Fruit fly (Drosophila melanogaster) whole organism, embryonic: Measurements from ENCODE around the gene sud1.

Source experiments
- Atf6 ChIP-seq: fragments of 200-800 bp; sonication (Bioruptor generic); IDR thresholded peaks from 2 replicates; pipeline ENCODE4 v1.3.6; 2022; ENCODE audit warnings: missing biosample characterization, missing genetic modification characterization
- CG10959 ChIP-seq: fragments of 200-800 bp; sonication (Bioruptor generic); IDR thresholded peaks from 2 replicates; pipeline ENCODE4 v1.3.6; 2022; ENCODE audit warnings: missing biosample characterization, missing genetic modification characterization
- CG12155 ChIP-seq: fragments of 200-800 bp; sonication (Bioruptor generic); optimal IDR thresholded peaks from 3 replicates; lab custom pipeline; 2016; ENCODE audit warnings: missing biosample characterization, missing genetic modification characterization
- CG13123 ChIP-seq: fragments of 200-800 bp; sonication (Bioruptor generic); optimal IDR thresholded peaks from 2 replicates; lab custom pipeline; 2016; ENCODE audit warnings: missing biosample characterization, missing genetic modification characterization
- CG14860 ChIP-seq: fragments of 200-800 bp; sonication (Bioruptor generic); IDR thresholded peaks from 3 replicates; pipeline ENCODE4 v1.3.6; 2022; ENCODE audit warnings: missing biosample characterization, missing genetic modification characterization; ENCODE audit not compliant: partially characterized antibody
- CG15601 ChIP-seq: fragments of 200-800 bp; sonication (Bioruptor generic); optimal IDR thresholded peaks from 3 replicates; lab custom pipeline; 2019; ENCODE audit warnings: missing biosample characterization, mild to moderate bottlenecking, missing genetic modification characterization, moderate library complexity
- CG17186 ChIP-seq: fragments of 200-800 bp; sonication (Bioruptor generic); optimal IDR thresholded peaks from 3 replicates; lab custom pipeline; 2017; ENCODE audit warnings: missing biosample characterization, missing genetic modification reagents, missing genetic modification characterization
- CG17568 ChIP-seq: fragments of 200-800 bp; sonication (Bioruptor generic); optimal IDR thresholded peaks from 2 replicates; lab custom pipeline; 2018; ENCODE audit warnings: missing biosample characterization, mild to moderate bottlenecking, missing genetic modification characterization, moderate library complexity
- CG2712 ChIP-seq: fragments of 200-800 bp; optimal IDR thresholded peaks from 3 replicates; lab custom pipeline; 2019; ENCODE audit warnings: missing biosample characterization, mild to moderate bottlenecking, missing genetic modification characterization, moderate library complexity
- CG31365 ChIP-seq: fragments of 200-800 bp; sonication (Bioruptor generic); optimal IDR thresholded peaks from 2 replicates; lab custom pipeline; 2018; ENCODE audit warnings: missing biosample characterization, mild to moderate bottlenecking, missing genetic modification characterization
- CG34422 ChIP-seq: fragments of 200-800 bp; sonication (Bioruptor generic); IDR thresholded peaks from 3 replicates; pipeline ENCODE4 v1.3.6; 2022; ENCODE audit warnings: missing biosample characterization, missing genetic modification characterization
- CG3847 ChIP-seq: fragments of 200-800 bp; sonication (Bioruptor generic); IDR thresholded peaks from 2 replicates; pipeline ENCODE4 v1.3.6; 2022; ENCODE audit warnings: missing biosample characterization, missing genetic modification characterization
- CG4282 ChIP-seq: fragments of 200-800 bp; sonication (Bioruptor generic); optimal IDR thresholded peaks from 2 replicates; lab custom pipeline; 2016; ENCODE audit warnings: missing biosample characterization, missing genetic modification characterization
- CG6765 ChIP-seq: fragments of 200-800 bp; sonication (Bioruptor generic); optimal IDR thresholded peaks from 3 replicates; lab custom pipeline; 2017; ENCODE audit warnings: missing biosample characterization, mild to moderate bottlenecking, missing genetic modification characterization
- CG7745 ChIP-seq: fragments of 200-800 bp; sonication (Bioruptor generic); optimal IDR thresholded peaks from 2 replicates; lab custom pipeline; 2018; ENCODE audit warnings: missing biosample characterization, mild to moderate bottlenecking, missing genetic modification characterization, moderate library complexity
- CG8944 ChIP-seq: fragments of 200-800 bp; sonication (Bioruptor generic); optimal IDR thresholded peaks from 3 replicates; lab custom pipeline; 2016; ENCODE audit warnings: missing biosample characterization, missing genetic modification characterization
- CG9876 ChIP-seq: fragments of 200-800 bp; sonication (Bioruptor generic); optimal IDR thresholded peaks from 2 replicates; lab custom pipeline; 2016; ENCODE audit warnings: missing biosample characterization, missing genetic modification characterization
- D19B ChIP-seq: fragments of 200-800 bp; sonication (Bioruptor generic); optimal IDR thresholded peaks from 2 replicates; lab custom pipeline; 2017; ENCODE audit warnings: missing biosample characterization, mild to moderate bottlenecking, missing genetic modification characterization
- Doc3 ChIP-seq: fragments of 200-800 bp; sonication (Bioruptor generic); IDR thresholded peaks from 3 replicates; pipeline ENCODE4 v1.3.6; 2022; ENCODE audit warnings: missing biosample characterization, missing genetic modification characterization; ENCODE audit not compliant: partially characterized antibody
- Dp ChIP-seq: fragments of 200-800 bp; sonication (Bioruptor generic); optimal IDR thresholded peaks from 2 replicates; lab custom pipeline; 2018; ENCODE audit warnings: missing biosample characterization, mild to moderate bottlenecking, missing genetic modification characterization, moderate library complexity
- E2f2 ChIP-seq: fragments of 200-800 bp; sonication (Bioruptor generic); IDR thresholded peaks from 2 replicates; pipeline ENCODE4 v1.3.6; 2022; ENCODE audit warnings: missing biosample characterization, missing genetic modification characterization
- H2.0 ChIP-seq: fragments of 200-800 bp; sonication (Bioruptor generic); IDR thresholded peaks from 2 replicates; pipeline ENCODE4 v1.3.6; 2022; ENCODE audit warnings: missing biosample characterization, missing genetic modification characterization
- HmgZ ChIP-seq: fragments of 200-800 bp; sonication (Bioruptor generic); optimal IDR thresholded peaks from 2 replicates; lab custom pipeline; 2018; ENCODE audit warnings: missing biosample characterization, mild to moderate bottlenecking, missing genetic modification characterization
- Six4 ChIP-seq: fragments of 200-800 bp; sonication (Bioruptor generic); optimal IDR thresholded peaks from 2 replicates; lab custom pipeline; 2016; ENCODE audit warnings: missing biosample characterization, missing genetic modification characterization
- al ChIP-seq: fragments of 200-800 bp; sonication (Bioruptor generic); IDR thresholded peaks from 2 replicates; pipeline ENCODE4 v1.3.6; 2022; ENCODE audit warnings: missing biosample characterization, missing genetic modification characterization
- aop ChIP-seq: fragments of 200-800 bp; sonication (Bioruptor generic); IDR thresholded peaks from 2 replicates; pipeline ENCODE4 v1.3.6; 2022; ENCODE audit warnings: missing biosample characterization, missing genetic modification characterization
- br ChIP-seq: fragments of >200 bp; optimal IDR thresholded peaks from 2 replicates; lab custom pipeline; 2017
- cg ChIP-seq: fragments of 200-800 bp; sonication (Bioruptor generic); optimal IDR thresholded peaks from 3 replicates; lab custom pipeline; 2019; ENCODE audit warnings: missing biosample characterization, mild to moderate bottlenecking, missing genetic modification characterization, moderate library complexity
- dimm ChIP-seq: fragments of 200-800 bp; sonication (Bioruptor generic); IDR thresholded peaks from 2 replicates; pipeline ENCODE4 v1.3.6; 2022; ENCODE audit warnings: missing biosample characterization, missing genetic modification characterization
- fru ChIP-seq: fragments of >200 bp; optimal IDR thresholded peaks from 2 replicates; lab custom pipeline; 2017
- gfzf ChIP-seq: fragments of 200-800 bp; sonication (Bioruptor generic); optimal IDR thresholded peaks from 2 replicates; lab custom pipeline; 2016; ENCODE audit warnings: missing biosample characterization, mild to moderate bottlenecking, missing genetic modification characterization, moderate library complexity
- gt ChIP-seq: fragments of 200-800 bp; sonication (Bioruptor generic); IDR thresholded peaks from 2 replicates; pipeline ENCODE4 v1.3.6; 2022; ENCODE audit warnings: missing biosample characterization, missing genetic modification characterization
- hbn ChIP-seq: fragments of 200-800 bp; sonication (Bioruptor generic); IDR thresholded peaks from 2 replicates; pipeline ENCODE4 v1.3.6; 2022; ENCODE audit warnings: missing biosample characterization, missing genetic modification characterization; ENCODE audit not compliant: partially characterized antibody
- ken ChIP-seq: fragments of 200-800 bp; sonication (Bioruptor generic); IDR thresholded peaks from 3 replicates; pipeline ENCODE4 v1.3.6; 2022; ENCODE audit warnings: missing biosample characterization, missing genetic modification characterization
- luna ChIP-seq: fragments of 200-800 bp; sonication (Bioruptor generic); optimal IDR thresholded peaks from 2 replicates; lab custom pipeline; 2016; ENCODE audit warnings: missing biosample characterization, missing genetic modification characterization
- mam ChIP-seq: fragments of 200-800 bp; sonication (Bioruptor generic); optimal IDR thresholded peaks from 3 replicates; lab custom pipeline; 2016; ENCODE audit warnings: missing biosample characterization, missing genetic modification characterization
- odd ChIP-seq: fragments of 200-800 bp; sonication (Bioruptor generic); optimal IDR thresholded peaks from 2 replicates; lab custom pipeline; 2017; ENCODE audit warnings: missing biosample characterization, mild to moderate bottlenecking, missing genetic modification characterization
- pan ChIP-seq, 4 experiments: fragments of >200 bp in 3 of 4; fragments of 200-800 bp in 1 of 4; sonication (Bioruptor generic) in 1 of 4; optimal IDR thresholded peaks in 3 of 4; IDR thresholded peaks in 1 of 4; 2 replicates each; pipeline versions ENCODE4 v1.3.6 to Lab custom; 2017 to 2022; ENCODE audit warnings: missing biosample characterization in 2 of 4, missing genetic modification characterization in 2 of 4, mixed read lengths in 1 of 4
- pfk ChIP-seq: fragments of 200-800 bp; sonication (Bioruptor generic); optimal IDR thresholded peaks from 2 replicates; lab custom pipeline; 2018; ENCODE audit warnings: missing biosample characterization, mild to moderate bottlenecking, missing genetic modification characterization, moderate library complexity
- pros ChIP-seq: fragments of 200-800 bp; sonication (Bioruptor generic); optimal IDR thresholded peaks from 3 replicates; lab custom pipeline; 2019; ENCODE audit warnings: missing biosample characterization, mild to moderate bottlenecking, missing genetic modification characterization, moderate library complexity
- ranshi ChIP-seq: fragments of 200-800 bp; sonication (Bioruptor generic); IDR thresholded peaks from 2 replicates; pipeline ENCODE4 v1.3.6; 2022; ENCODE audit warnings: missing biosample characterization, missing genetic modification characterization
- row ChIP-seq: fragments of 200-800 bp; sonication (Bioruptor generic); IDR thresholded peaks from 3 replicates; pipeline ENCODE4 v1.3.6; 2022; ENCODE audit warnings: missing biosample characterization, missing genetic modification characterization
- salm ChIP-seq: fragments of 200-800 bp; sonication (Bioruptor generic); optimal IDR thresholded peaks from 2 replicates; lab custom pipeline; 2018; ENCODE audit warnings: missing biosample characterization, mild to moderate bottlenecking, missing genetic modification characterization
- seq ChIP-seq: fragments of 200-800 bp; sonication (Bioruptor generic); IDR thresholded peaks from 2 replicates; pipeline ENCODE4 v1.3.6; 2022; ENCODE audit warnings: missing biosample characterization, missing genetic modification characterization
- unpg ChIP-seq: fragments of 200-800 bp; sonication (Bioruptor generic); optimal IDR thresholded peaks from 3 replicates; lab custom pipeline; 2018; ENCODE audit warnings: missing biosample characterization, mild to moderate bottlenecking, missing genetic modification characterization, moderate library complexity
- vvl ChIP-seq: fragments of 200-800 bp; sonication (Bioruptor generic); IDR thresholded peaks from 2 replicates; pipeline ENCODE4 v1.3.6; 2022; ENCODE audit warnings: missing biosample characterization, missing genetic modification characterization
- wdn ChIP-seq: fragments of 200-800 bp; sonication (Bioruptor generic); IDR thresholded peaks from 2 replicates; pipeline ENCODE4 v1.3.6; 2022; ENCODE audit warnings: missing biosample characterization, missing genetic modification characterization
- z ChIP-seq: fragments of 200-800 bp; sonication (Bioruptor generic); IDR thresholded peaks from 3 replicates; pipeline ENCODE4 v1.3.6; 2022; ENCODE audit warnings: missing biosample characterization, missing genetic modification characterization
- zfh2 ChIP-seq: fragments of 200-800 bp; sonication (Bioruptor generic); optimal IDR thresholded peaks from 2 replicates; lab custom pipeline; 2016; ENCODE audit warnings: missing biosample characterization, missing genetic modification characterization

sud1 gene

dm6 chr3R:24875939-24876842, 41.5 kb downstream of the sud1 start, which contains the start of gene CG3744 (continued):
- TF ChIP-seq H2.0 (peak; percentile 94), CG34422 (GFP tag; lab: Robert Waterston, UW) (peak; percentile 94), CG3847 (GFP tag; lab: Robert Waterston, UW) (peak; percentile 96), CG10959 (peak; percentile 88), pfk (GFP tag; lab: Kevin White, UChicago) (peak; percentile 56), vvl (GFP tag; lab: Robert Waterston, UW) (peak; percentile 98), CG17186 (GFP tag; lab: Kevin White, UChicago) (peak; percentile 55), CG17568 (no peak), z (peak; percentile 38; the same call in 1 of the 3 replicates), odd (GFP tag; lab: Kevin White, UChicago) (peak; percentile 50), CG6765 (peak; percentile 61), CG15601 (tag; lab: Kevin White, UChicago) (peak; percentile 80), Dp (GFP tag; lab: Kevin White, UChicago) (no peak), CG9876 (GFP tag; lab: Kevin White, UChicago) (peak; percentile 41), D19B (peak; percentile 74), pros (GFP tag; lab: Kevin White, UChicago) (no peak), pan (optimal IDR thresholded peaks at IDR 0.05; lab: Kevin White, UChicago) (no peak), pan (GFP tag; optimal IDR thresholded peaks at IDR 0.05 in 1 of 2, IDR thresholded peaks at IDR 0.05 in 1 of 2) (peak in 1 of 2 experiments; percentile 95), fru (lab: Kevin White, UChicago) (no peak), CG7745 (no peak), CG31365 (tag; lab: Kevin White, UChicago) (no peak), Doc3 (GFP tag; lab: Robert Waterston, UW) (peak; percentile 96), zfh2 (GFP tag; lab: Kevin White, UChicago) (peak; percentile 89), CG13123 (GFP tag; lab: Kevin White, UChicago) (peak; percentile 88), gt (peak; percentile 76), al (GFP tag; lab: Robert Waterston, UW) (peak; percentile 94), hbn (GFP tag; lab: Robert Waterston, UW) (peak; percentile 97), seq (GFP tag; lab: Robert Waterston, UW) (peak; percentile 82), CG14860 (GFP tag; lab: Robert Waterston, UW) (peak; percentile 89), aop (GFP tag; lab: Robert Waterston, UW) (peak; percentile 90; the same call in 1 of the 2 replicates), ranshi (peak; percentile 95), salm (peak; percentile 76), CG12155 (GFP tag; lab: Kevin White, UChicago) (peak; percentile 87), wdn (GFP tag; lab: Robert Waterston, UW) (peak; percentile 94), row (GFP tag; lab: Robert Waterston, UW) (peak; percentile 98), CG2712 (tag; lab: Kevin White, UChicago) (peak; percentile 94), cg (GFP tag; lab: Kevin White, UChicago) (peak; percentile 96), luna (GFP tag; lab: Kevin White, UChicago) (peak; percentile 37), gfzf (GFP tag; lab: Kevin White, UChicago) (peak; percentile 79), dimm (GFP tag; lab: Robert Waterston, UW) (peak; percentile 87), E2f2 (GFP tag; lab: Robert Waterston, UW) (no peak), br (lab: Kevin White, UChicago) (no peak), CG4282 (GFP tag; lab: Kevin White, UChicago) (no peak), CG8944 (GFP tag; lab: Kevin White, UChicago) (peak; percentile 69), unpg (GFP tag; lab: Kevin White, UChicago) (peak; percentile 90), ken (GFP tag; lab: Robert Waterston, UW) (peak; percentile 97), HmgZ (tag; lab: Kevin White, UChicago) (peak; percentile 73), mam (GFP tag; lab: Kevin White, UChicago) (peak; percentile 90), Six4 (GFP tag; lab: Kevin White, UChicago) (peak; percentile 86), Atf6 (peak; percentile 82)
